Worm (Caenorhabditis elegans) whole organism, L4 larva: ENCODE data around the gene F55C10.5.

ENCODE experiments used
- F26F4.8 ChIP-seq: fragments of 200-800 bp; sonication (Bioruptor generic); conservative IDR thresholded peaks from 2 replicates; pipeline ENCODE4 v1.3.6; 2022; ENCODE audit warnings: missing genetic modification characterization, missing compliant biosample characterization
- F37D6.2 ChIP-seq: sonication (generic microtip); optimal IDR thresholded peaks from 2 replicates; lab custom pipeline; 2016; ENCODE audit warnings: mild to moderate bottlenecking, missing genetic modification characterization, missing compliant biosample characterization
- F44E2.7 ChIP-seq: fragments of 200-800 bp; sonication (Bioruptor generic); IDR thresholded peaks from 2 replicates; pipeline ENCODE4 v2.1.2; 2022; ENCODE audit warnings: missing genetic modification characterization, missing compliant biosample characterization
- T26A8.4 ChIP-seq: fragments of 200-800 bp; sonication (Bioruptor generic); IDR thresholded peaks from 2 replicates; pipeline ENCODE4 v1.3.6; 2022; ENCODE audit warnings: missing genetic modification characterization, missing compliant biosample characterization
- Y48G9A.11 ChIP-seq: fragments of 200-800 bp; sonication (Bioruptor generic); IDR thresholded peaks from 2 replicates; pipeline ENCODE4 v1.3.6; 2022; ENCODE audit warnings: missing genetic modification reagents, missing genetic modification characterization, missing compliant biosample characterization
- ZK337.2 ChIP-seq: fragments of 200-800 bp; sonication (Bioruptor generic); IDR thresholded peaks from 2 replicates; pipeline ENCODE4 v1.3.6; 2022; ENCODE audit warnings: missing genetic modification reagents, missing genetic modification characterization, missing compliant biosample characterization
- aha-1 ChIP-seq: fragments of 150-350 bp; peaks from one replicate; lab custom pipeline; 2014; ENCODE audit warnings: missing biosample characterization, missing genetic modification characterization
- attf-4 ChIP-seq: sonication (generic microtip); optimal IDR thresholded peaks from 3 replicates; lab custom pipeline; 2017; ENCODE audit warnings: missing biosample characterization, missing genetic modification characterization
- ceh-20 ChIP-seq: fragments of 200-800 bp; sonication (Bioruptor generic); IDR thresholded peaks from 2 replicates; pipeline ENCODE4 v1.3.6; 2022; ENCODE audit warnings: missing genetic modification reagents, missing genetic modification characterization, missing compliant biosample characterization
- ceh-28 ChIP-seq: fragments of 150-350 bp; optimal IDR thresholded peaks from 2 replicates; lab custom pipeline; 2014; ENCODE audit warnings: missing biosample characterization, missing genetic modification reagents, missing genetic modification characterization
- ces-1 ChIP-seq: fragments of 150-350 bp; sonication (generic microtip); optimal IDR thresholded peaks from 4 replicates; lab custom pipeline; 2014; ENCODE audit warnings: missing biosample characterization, missing genetic modification reagents, missing genetic modification characterization
- ctbp-1 ChIP-seq: fragments of 200-800 bp; sonication (Bioruptor generic); IDR thresholded peaks from 2 replicates; pipeline ENCODE4 v1.3.6; 2022; ENCODE audit warnings: missing genetic modification reagents, missing genetic modification characterization, missing compliant biosample characterization
- daf-16 ChIP-seq, 3 experiments: sonication (generic microtip); optimal IDR thresholded peaks; 2 replicates each; lab custom pipeline; 2016 to 2017; ENCODE audit warnings: missing genetic modification characterization in 3 of 3, missing genetic modification reagents in 3 of 3, mild to moderate bottlenecking in 2 of 3, missing compliant biosample characterization in 2 of 3, missing biosample characterization in 1 of 3, moderate library complexity in 1 of 3
- daf-8 ChIP-seq: fragments of 200-800 bp; sonication (Bioruptor generic); IDR thresholded peaks from 2 replicates; pipeline ENCODE4 v1.3.6; 2022; ENCODE audit warnings: missing genetic modification characterization, missing compliant biosample characterization
- dmd-6 ChIP-seq: fragments of 200-800 bp; sonication (Bioruptor generic); IDR thresholded peaks from 2 replicates; pipeline ENCODE4 v1.3.6; 2022; ENCODE audit warnings: missing genetic modification reagents, missing genetic modification characterization, missing compliant biosample characterization
- dve-1 ChIP-seq: sonication (generic microtip); optimal IDR thresholded peaks from 2 replicates; lab custom pipeline; 2017; ENCODE audit warnings: antibody characterized with exemption, mild to moderate bottlenecking, missing genetic modification characterization, missing compliant biosample characterization; ENCODE audit not compliant: insufficient read depth
- egl-43 ChIP-seq: fragments of 200-800 bp; sonication (Bioruptor generic); IDR thresholded peaks from 2 replicates; pipeline ENCODE4 v1.3.6; 2022; ENCODE audit warnings: missing genetic modification reagents, missing genetic modification characterization, missing compliant biosample characterization
- fkh-10 ChIP-seq: fragments of 150-350 bp; optimal IDR thresholded peaks from 2 replicates; lab custom pipeline; 2014; ENCODE audit warnings: missing biosample characterization, missing genetic modification reagents, missing genetic modification characterization
- hif-1 ChIP-seq, 2 experiments: sonication (generic microtip); optimal IDR thresholded peaks; 2 replicates each; lab custom pipeline; 2016 to 2017; ENCODE audit warnings: missing compliant biosample characterization in 2 of 2, missing genetic modification characterization in 2 of 2, missing genetic modification reagents in 2 of 2, missing genotype in 2 of 2, mild to moderate bottlenecking in 1 of 2
- hlh-30 ChIP-seq: sonication (generic microtip); optimal IDR thresholded peaks from 2 replicates; lab custom pipeline; 2017; ENCODE audit warnings: antibody characterized with exemption, mild to moderate bottlenecking, missing genetic modification characterization, missing compliant biosample characterization; ENCODE audit not compliant: insufficient read depth
- hmg-1.1 ChIP-seq: fragments of 200-800 bp; sonication (Bioruptor generic); IDR thresholded peaks from 2 replicates; pipeline ENCODE4 v1.3.6; 2022; ENCODE audit warnings: missing genetic modification reagents, missing genetic modification characterization, missing compliant biosample characterization
- jun-1 ChIP-seq: fragments of 150-350 bp; optimal IDR thresholded peaks from 2 replicates; lab custom pipeline; 2014; ENCODE audit warnings: missing biosample characterization, missing genetic modification reagents, missing genetic modification characterization
- lin-38 ChIP-seq: fragments of 200-800 bp; sonication (Bioruptor generic); IDR thresholded peaks from 2 replicates; pipeline ENCODE4 v1.3.6; 2022; ENCODE audit warnings: missing genetic modification reagents, missing genetic modification characterization, missing compliant biosample characterization
- lsy-2 ChIP-seq, 2 experiments: fragments of 150-350 bp in 1 of 2; sonication (generic microtip) in 1 of 2; optimal IDR thresholded peaks; 2 replicates each; lab custom pipeline; 2014 to 2017; ENCODE audit warnings: missing biosample characterization in 2 of 2, missing genetic modification characterization in 2 of 2
- madf-5 ChIP-seq, 2 experiments: fragments of 200-800 bp; sonication (Bioruptor generic); IDR thresholded peaks; 2 replicates each; pipeline ENCODE4 v1.3.6; 2022; ENCODE audit warnings: missing compliant biosample characterization in 2 of 2, missing genetic modification characterization in 2 of 2
- mdl-1 ChIP-seq, 2 experiments: fragments of 150-350 bp in 1 of 2; sonication (generic microtip) in 1 of 2; optimal IDR thresholded peaks; 2 replicates each; lab custom pipeline; 2014 to 2017; ENCODE audit warnings: missing biosample characterization in 2 of 2, missing genetic modification characterization in 2 of 2
- mep-1 ChIP-seq: fragments of 150-350 bp; sonication (generic microtip); optimal IDR thresholded peaks from 3 replicates; lab custom pipeline; 2014; ENCODE audit warnings: missing biosample characterization, missing genetic modification characterization
- mes-2 ChIP-seq: sonication (generic microtip); optimal IDR thresholded peaks from 2 replicates; lab custom pipeline; 2016; ENCODE audit warnings: missing genotype, mild to moderate bottlenecking, missing genetic modification characterization, missing compliant biosample characterization; ENCODE audit not compliant: poor library complexity, severe bottlenecking
- nhr-10 ChIP-seq: fragments of 150-350 bp; optimal IDR thresholded peaks from 2 replicates; lab custom pipeline; 2014; ENCODE audit warnings: missing biosample characterization, missing genetic modification characterization
- nhr-11 ChIP-seq: fragments of 150-350 bp; optimal IDR thresholded peaks from 2 replicates; lab custom pipeline; 2014; ENCODE audit warnings: missing biosample characterization, missing genetic modification characterization
- nhr-28 ChIP-seq: fragments of 150-350 bp; optimal IDR thresholded peaks from 2 replicates; lab custom pipeline; 2014; ENCODE audit warnings: missing biosample characterization, missing genetic modification characterization
- nhr-41 ChIP-seq: fragments of 200-800 bp; sonication (Bioruptor generic); IDR thresholded peaks from 2 replicates; pipeline ENCODE4 v1.3.6; 2022; ENCODE audit warnings: missing genetic modification reagents, missing genetic modification characterization, missing compliant biosample characterization
- nhr-48 ChIP-seq: sonication (generic microtip); optimal IDR thresholded peaks from 2 replicates; lab custom pipeline; 2016; ENCODE audit warnings: mild to moderate bottlenecking, missing genetic modification characterization, missing compliant biosample characterization
- nhr-77 ChIP-seq: fragments of 150-350 bp; optimal IDR thresholded peaks from 2 replicates; lab custom pipeline; 2014; ENCODE audit warnings: missing biosample characterization, missing genetic modification characterization
- pha-4 ChIP-seq, 2 experiments: fragments of 150-350 bp in 1 of 2; fragments of 200-800 bp in 1 of 2; sonication (Bioruptor generic) in 1 of 2; IDR thresholded peaks in 1 of 2; optimal IDR thresholded peaks in 1 of 2; 2 replicates each; pipeline versions ENCODE4 v1.3.6 to Lab custom; 2014 to 2022; ENCODE audit warnings: missing genetic modification characterization in 2 of 2, missing genetic modification reagents in 2 of 2, missing biosample characterization in 1 of 2, missing compliant biosample characterization in 1 of 2
- pqm-1 ChIP-seq: sonication (generic microtip); optimal IDR thresholded peaks from 2 replicates; lab custom pipeline; 2017; ENCODE audit warnings: missing biosample characterization, missing genetic modification characterization
- rbr-2 ChIP-seq: sonication (generic microtip); optimal IDR thresholded peaks from 2 replicates; lab custom pipeline; 2016; ENCODE audit warnings: missing genotype, missing genetic modification characterization, missing compliant biosample characterization
- saeg-2 ChIP-seq: fragments of 200-800 bp; sonication (Bioruptor generic); IDR thresholded peaks from 2 replicates; pipeline ENCODE4 v1.3.6; 2022; ENCODE audit warnings: missing genetic modification reagents, missing genetic modification characterization, missing compliant biosample characterization
- set-16 ChIP-seq: fragments of 200-800 bp; sonication (Bioruptor generic); IDR thresholded peaks from 2 replicates; pipeline ENCODE4 v1.3.6; 2022; ENCODE audit warnings: missing genetic modification reagents, missing genetic modification characterization, missing compliant biosample characterization
- spr-1 ChIP-seq: sonication (generic microtip); optimal IDR thresholded peaks from 2 replicates; lab custom pipeline; 2016; ENCODE audit warnings: mild to moderate bottlenecking, missing genetic modification characterization, missing compliant biosample characterization
- tag-97 ChIP-seq: fragments of 200-800 bp; sonication (Bioruptor generic); IDR thresholded peaks from 2 replicates; pipeline ENCODE4 v1.3.6; 2022; ENCODE audit warnings: missing genetic modification characterization, missing compliant biosample characterization
- tra-1 ChIP-seq: fragments of 200-800 bp; sonication (Bioruptor generic); IDR thresholded peaks from 2 replicates; pipeline ENCODE4 v1.3.6; 2022; ENCODE audit warnings: missing genetic modification reagents, missing genetic modification characterization, missing compliant biosample characterization
- ztf-7 ChIP-seq: fragments of 150-350 bp; optimal IDR thresholded peaks from 2 replicates; lab custom pipeline; 2014; ENCODE audit warnings: missing biosample characterization, missing genetic modification characterization

The F55C10.5 gene

DNA sequence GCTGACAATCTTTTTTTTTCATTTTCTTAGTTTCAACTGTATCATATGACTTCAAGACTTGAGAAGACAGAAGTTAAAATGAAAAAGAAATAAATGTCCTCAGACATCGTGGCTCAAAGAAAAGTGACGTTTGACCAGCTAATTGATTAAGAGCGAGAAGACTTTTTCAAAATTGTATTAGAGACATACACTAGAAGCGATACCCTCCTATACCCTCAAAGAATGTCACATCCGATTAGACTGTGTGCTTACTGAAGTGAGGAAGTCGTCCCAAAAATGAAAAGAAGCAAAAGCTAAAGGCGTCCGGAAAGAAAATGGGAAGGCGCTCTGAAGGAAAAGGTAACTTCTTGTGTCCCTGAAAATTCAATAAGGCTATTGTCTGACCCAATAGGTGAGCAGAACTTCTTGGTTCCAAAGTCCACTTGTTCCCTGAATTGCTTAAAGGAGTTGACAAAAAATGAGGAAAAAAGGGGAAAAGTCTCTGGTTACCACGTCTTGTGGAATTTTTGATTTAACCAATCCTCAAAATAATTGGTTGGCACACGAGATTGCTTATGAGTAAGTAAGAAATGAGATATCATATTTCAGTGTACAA, 10.5 kb upstream of the F55C10.5 start:
- TF ChIP-seq tag-97 (GFP tag; lab: Robert Waterston, UW) (no peak), aha-1 (tag; lab: Kevin White, UChicago) (peak; percentile 91), attf-4 (tag; lab: Kevin White, UChicago) (no peak)
- TF ChIP-seq, all 104 proteins: peak for 1

DNA sequence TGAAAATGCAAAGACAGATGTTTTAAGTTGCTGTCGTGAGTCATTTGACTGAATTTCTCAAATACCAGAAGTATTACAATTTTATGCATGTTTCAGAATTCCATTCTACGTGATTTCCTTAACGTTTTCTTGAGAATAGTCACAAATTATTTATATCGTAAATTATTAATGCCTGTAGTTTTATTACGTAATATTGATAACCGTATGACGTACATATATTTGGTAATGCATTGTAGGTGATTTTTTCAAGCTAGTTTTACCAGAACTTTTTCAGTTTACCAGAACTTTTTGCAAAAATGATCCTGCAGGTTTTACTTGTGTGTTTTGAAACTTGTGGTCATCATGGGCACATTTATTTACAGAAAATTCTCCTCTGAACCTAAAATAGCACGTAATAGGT, 9.0 kb upstream of the F55C10.5 start:
- no peak for TF ChIP-seq aha-1 (tag; lab: Kevin White, UChicago)

DNA sequence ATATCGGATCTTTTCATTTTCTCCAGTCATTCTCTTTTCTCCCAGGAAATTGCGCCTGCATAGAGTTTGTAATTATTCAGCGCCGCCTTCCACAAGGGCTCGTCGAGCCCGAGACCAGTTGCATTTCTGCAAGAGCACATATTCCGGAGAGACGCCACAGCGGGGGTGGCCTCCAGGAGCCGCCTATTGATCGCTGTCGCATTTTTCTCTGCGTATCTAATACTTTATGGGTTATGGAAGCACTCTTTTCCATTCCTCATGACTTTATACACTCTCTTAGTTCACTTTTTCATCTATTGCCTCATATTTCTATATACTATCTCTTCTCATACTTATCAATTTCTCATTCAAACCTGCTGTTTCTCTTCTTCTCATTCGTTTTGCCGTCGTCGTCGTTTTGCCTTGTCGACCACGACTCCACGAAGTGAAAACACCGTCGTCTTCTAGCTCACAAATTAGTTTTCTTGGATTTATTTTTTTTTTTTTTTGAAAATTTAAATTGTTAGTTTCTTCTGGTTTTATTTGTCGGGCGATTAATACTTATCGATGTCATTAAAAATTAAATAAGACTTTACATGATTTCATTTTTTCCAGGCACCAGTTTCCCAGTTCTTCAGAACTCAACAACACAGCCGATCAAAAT, 7.6 kb upstream of the F55C10.5 start, which contains the start of gene cnb-1:
TSS of gene cnb-1 (plus strand) at position 593 of the 643 bp plus-strand sequence.
- TF ChIP-seq nhr-10 = no peak
- peak; percentile 91 for TF ChIP-seq ZK337.2 (GFP tag; lab: Robert Waterston, UW)
- peak; percentile 6 for TF ChIP-seq nhr-28 (tag; lab: Kevin White, UChicago)
- no peak for TF ChIP-seq nhr-41 (GFP tag; lab: Robert Waterston, UW)
- peak; percentile 47; the same call in 1 of the 2 replicates for TF ChIP-seq pha-4 (GFP tag; IDR thresholded peaks at IDR 0.05; lab: Robert Waterston, UW)
- no peak for TF ChIP-seq pha-4 (tag; optimal IDR thresholded peaks at IDR 0.05; lab: Kevin White, UChicago)
- TF ChIP-seq hmg-1.1 (GFP tag; lab: Robert Waterston, UW) = peak; percentile 75
- peak in 1 of 2 experiments; percentile 61 for TF ChIP-seq hif-1 (tag; optimal IDR thresholded peaks at IDR 0.05; lab: Kevin White, UChicago)
- 0 out of 2 replicates have a peak, but pooled peaks have one; percentile 26 for TF ChIP-seq tra-1
- TF ChIP-seq mes-2 (tag; lab: Kevin White, UChicago) = peak; percentile 29
- no peak for TF ChIP-seq F26F4.8 (GFP tag; lab: Robert Waterston, UW)
- TF ChIP-seq F44E2.7 (GFP tag; lab: Robert Waterston, UW) = no peak
- TF ChIP-seq ceh-20 (GFP tag; lab: Robert Waterston, UW) = peak; percentile 57; the same call in 1 of the 2 replicates
- peak; percentile 77 for TF ChIP-seq dmd-6 (GFP tag; lab: Robert Waterston, UW)
- TF ChIP-seq saeg-2 = no peak
- no peak for TF ChIP-seq jun-1 (tag; lab: Kevin White, UChicago)
- peak; percentile 42 for TF ChIP-seq dve-1 (tag; lab: Kevin White, UChicago)
- TF ChIP-seq ceh-28 (tag; lab: Kevin White, UChicago) = peak; percentile 51
- TF ChIP-seq F37D6.2 (tag; lab: Kevin White, UChicago) = peak; percentile 31
- TF ChIP-seq nhr-11 (tag; lab: Kevin White, UChicago) = peak; percentile 24
- peak in 1 of 2 experiments; percentile 8 for TF ChIP-seq mdl-1 (tag; optimal IDR thresholded peaks at IDR 0.05; lab: Kevin White, UChicago)
- TF ChIP-seq madf-5 (GFP tag; IDR thresholded peaks at IDR 0.05; lab: Robert Waterston, UW) = no peak
- TF ChIP-seq nhr-77 (tag; lab: Kevin White, UChicago) = no peak
- TF ChIP-seq egl-43 = peak; percentile 73; the same call in 1 of the 2 replicates
- TF ChIP-seq lsy-2 (tag; optimal IDR thresholded peaks at IDR 0.05; lab: Kevin White, UChicago) = peak in 1 of 2 experiments; percentile 79
- peak; percentile 66 for TF ChIP-seq mep-1 (tag; lab: Kevin White, UChicago)
- TF ChIP-seq hlh-30 (tag; lab: Kevin White, UChicago) = peak; percentile 84
- no peak for TF ChIP-seq Y48G9A.11
- TF ChIP-seq daf-8 (GFP tag; lab: Robert Waterston, UW) = no peak
- 0 out of 2 replicates have a peak, but pooled peaks have one; percentile 36 for TF ChIP-seq T26A8.4 (GFP tag; lab: Robert Waterston, UW)
- TF ChIP-seq spr-1 (tag; lab: Kevin White, UChicago) = peak; percentile 3
- TF ChIP-seq ztf-7 (tag; lab: Kevin White, UChicago) = peak; percentile 56
- TF ChIP-seq ctbp-1 (GFP tag; lab: Robert Waterston, UW) = 0 out of 2 replicates have a peak, but pooled peaks have one; percentile 59
- TF ChIP-seq lin-38 (GFP tag; lab: Robert Waterston, UW) = peak; percentile 29
- peak; percentile 77 for TF ChIP-seq rbr-2 (tag; lab: Kevin White, UChicago)
- TF ChIP-seq nhr-48 (tag; lab: Kevin White, UChicago) = no peak
- TF ChIP-seq set-16 (GFP tag; lab: Robert Waterston, UW) = no peak; the same call in none of the 2 replicates
- peak; percentile 54 for TF ChIP-seq fkh-10 (GFP tag; lab: Kevin White, UChicago)
- peak; percentile 19 for TF ChIP-seq pqm-1 (tag; lab: Kevin White, UChicago)
- TF ChIP-seq ces-1 (GFP tag; lab: Kevin White, UChicago) = peak; percentile 14
- no peak for TF ChIP-seq daf-16 (GFP tag; optimal IDR thresholded peaks at IDR 0.05; lab: Kevin White, UChicago)
- TF ChIP-seq daf-16 (tag; optimal IDR thresholded peaks at IDR 0.05; lab: Kevin White, UChicago) = peak; percentile 49
